Fruit fly (Drosophila melanogaster) whole organism, pupa: ENCODE data around the gene CG18764.

Source experiments
- CG10348 ChIP-seq: fragments of 200-800 bp; sonication (Bioruptor generic); IDR thresholded peaks from 2 replicates; pipeline ENCODE4 v1.3.6; 2022; ENCODE audit warnings: missing biosample characterization, missing genetic modification characterization
- CG12605 ChIP-seq: fragments of 200-800 bp; sonication (Bioruptor generic); IDR thresholded peaks from 2 replicates; pipeline ENCODE4 v1.3.6; 2022; ENCODE audit warnings: missing biosample characterization, missing genetic modification characterization
- CG13204 ChIP-seq: fragments of 200-800 bp; sonication (Bioruptor generic); optimal IDR thresholded peaks from 2 replicates; lab custom pipeline; 2018; ENCODE audit warnings: missing biosample characterization, mild to moderate bottlenecking, missing genetic modification characterization, moderate library complexity
- CG14655 ChIP-seq: fragments of 200-800 bp; sonication (Bioruptor generic); optimal IDR thresholded peaks from 3 replicates; lab custom pipeline; 2017; ENCODE audit warnings: mild to moderate bottlenecking, missing biosample characterization, missing genetic modification reagents, missing genetic modification characterization
- CG15710 ChIP-seq: fragments of 200-800 bp; sonication (Bioruptor generic); optimal IDR thresholded peaks from 2 replicates; lab custom pipeline; 2018; ENCODE audit warnings: missing biosample characterization, mild to moderate bottlenecking, missing genetic modification characterization, moderate library complexity
- CG17806 ChIP-seq: fragments of 200-800 bp; sonication (Bioruptor generic); optimal IDR thresholded peaks from 2 replicates; lab custom pipeline; 2018; ENCODE audit warnings: missing biosample characterization, mild to moderate bottlenecking, missing genetic modification characterization, moderate library complexity
- CG32121 ChIP-seq: fragments of 200-800 bp; sonication (Bioruptor generic); IDR thresholded peaks from 2 replicates; pipeline ENCODE4 v1.3.6; 2022; ENCODE audit warnings: missing biosample characterization, missing genetic modification characterization
- CG34367 ChIP-seq: fragments of 200-800 bp; sonication (Bioruptor generic); optimal IDR thresholded peaks from 2 replicates; lab custom pipeline; 2018; ENCODE audit warnings: missing biosample characterization, mild to moderate bottlenecking, missing genetic modification characterization
- CG4496 ChIP-seq: fragments of 200-800 bp; sonication (Bioruptor generic); IDR thresholded peaks from 3 replicates; pipeline ENCODE4 v1.3.6; 2022; ENCODE audit warnings: missing biosample characterization, missing genetic modification characterization
- CG8159 ChIP-seq: fragments of 200-800 bp; sonication (Bioruptor generic); optimal IDR thresholded peaks from 3 replicates; lab custom pipeline; 2018; ENCODE audit warnings: missing biosample characterization, mild to moderate bottlenecking, missing genetic modification characterization, moderate library complexity
- CG8301 ChIP-seq: fragments of 200-800 bp; sonication (Bioruptor generic); optimal IDR thresholded peaks from 2 replicates; lab custom pipeline; 2018; ENCODE audit warnings: missing biosample characterization, mild to moderate bottlenecking, missing genetic modification characterization
- CG9948 ChIP-seq: fragments of 200-800 bp; sonication (Bioruptor generic); optimal IDR thresholded peaks from 2 replicates; lab custom pipeline; 2018; ENCODE audit warnings: missing biosample characterization, mild to moderate bottlenecking, missing genetic modification characterization, moderate library complexity
- D1 ChIP-seq: fragments of 200-800 bp; sonication (Bioruptor generic); optimal IDR thresholded peaks from 2 replicates; lab custom pipeline; 2018; ENCODE audit warnings: missing biosample characterization, mild to moderate bottlenecking, missing genetic modification characterization, moderate library complexity
- EcR ChIP-seq: fragments of 200-800 bp; sonication (Bioruptor generic); optimal IDR thresholded peaks from 3 replicates; lab custom pipeline; 2019; ENCODE audit warnings: missing biosample characterization, missing genetic modification characterization, mild to moderate bottlenecking, moderate library complexity, missing genetic modification reagents
- Ets98B ChIP-seq: fragments of 200-800 bp; sonication (Bioruptor generic); IDR thresholded peaks from 2 replicates; pipeline ENCODE4 v1.3.6; 2022; ENCODE audit warnings: missing biosample characterization, missing genetic modification characterization
- Pif1A ChIP-seq: fragments of 200-800 bp; sonication (Bioruptor generic); optimal IDR thresholded peaks from 3 replicates; lab custom pipeline; 2016; ENCODE audit warnings: missing biosample characterization, missing genetic modification characterization
- Pif1B ChIP-seq: fragments of 200-800 bp; sonication (Bioruptor generic); optimal IDR thresholded peaks from 3 replicates; lab custom pipeline; 2016; ENCODE audit warnings: missing biosample characterization, missing genetic modification characterization
- Snoo ChIP-seq: fragments of 200-800 bp; sonication (Bioruptor generic); optimal IDR thresholded peaks from 3 replicates; lab custom pipeline; 2017; ENCODE audit warnings: missing biosample characterization, mild to moderate bottlenecking, missing genetic modification characterization, inconsistent platforms
- fd96Ca ChIP-seq: fragments of 200-800 bp; sonication (Bioruptor generic); IDR thresholded peaks from 3 replicates; pipeline ENCODE4 v1.3.6; 2022; ENCODE audit warnings: missing biosample characterization, missing genetic modification characterization
- gl ChIP-seq: fragments of 200-800 bp; sonication (Bioruptor generic); optimal IDR thresholded peaks from 2 replicates; lab custom pipeline; 2018; ENCODE audit warnings: missing biosample characterization, mild to moderate bottlenecking, missing genetic modification characterization
- rn ChIP-seq: fragments of 200-800 bp; sonication (Bioruptor generic); IDR thresholded peaks from 2 replicates; pipeline ENCODE4 v1.3.6; 2022; ENCODE audit warnings: missing biosample characterization, missing genetic modification characterization

The CG18764 gene

dm6 chr3R:11595523-11595922 is 31.2 kb upstream of the CG18764 start:
- TF ChIP-seq D1 (tag; lab: Kevin White, UChicago): no peak
- peak; percentile 75 for TF ChIP-seq Ets98B
- no peak for TF ChIP-seq Pif1B (GFP tag; lab: Kevin White, UChicago)
- no peak for TF ChIP-seq CG14655 (GFP tag; lab: Kevin White, UChicago)
- TF ChIP-seq rn (GFP tag; lab: Robert Waterston, UW): 0 out of 2 replicates have a peak, but pooled peaks have one; percentile 20
- peak; percentile 49 for TF ChIP-seq CG8301 (tag; lab: Kevin White, UChicago)
- TF ChIP-seq CG12605 (GFP tag; lab: Robert Waterston, UW): peak; percentile 58
- no peak for TF ChIP-seq CG13204 (GFP tag; lab: Kevin White, UChicago)
- peak; percentile 20 for TF ChIP-seq CG15710 (tag; lab: Kevin White, UChicago)
- peak; percentile 52; the same call in 2 of the 3 replicates for TF ChIP-seq fd96Ca
- TF ChIP-seq CG34367 (tag; lab: Kevin White, UChicago): no peak
- peak; percentile 82 for TF ChIP-seq CG4496 (GFP tag; lab: Robert Waterston, UW)
- TF ChIP-seq CG17806 (tag; lab: Kevin White, UChicago): peak; percentile 15
- peak; percentile 62 for TF ChIP-seq CG32121 (GFP tag; lab: Robert Waterston, UW)
- no peak for TF ChIP-seq CG10348 (GFP tag; lab: Robert Waterston, UW)
- TF ChIP-seq CG9948 (tag; lab: Kevin White, UChicago): no peak

dm6 chr3R:11603136-11603535 is 23.6 kb upstream of the CG18764 start:
- TF ChIP-seq CG4496 (GFP tag; lab: Robert Waterston, UW) (no peak), EcR (peak; percentile 70)

- TF ChIP-seq rn (GFP tag; lab: Robert Waterston, UW) (no peak), CG8301 (tag; lab: Kevin White, UChicago) (peak; percentile 26), CG17806 (tag; lab: Kevin White, UChicago) (peak; percentile 8), CG14655 (GFP tag; lab: Kevin White, UChicago) (peak; percentile 46), D1 (tag; lab: Kevin White, UChicago) (no peak), CG13204 (GFP tag; lab: Kevin White, UChicago) (peak; percentile 64), Pif1A (GFP tag; lab: Kevin White, UChicago) (peak; percentile 45), CG10348 (GFP tag; lab: Robert Waterston, UW) (no peak), CG12605 (GFP tag; lab: Robert Waterston, UW) (peak; percentile 90), CG15710 (tag; lab: Kevin White, UChicago) (peak; percentile 6), CG32121 (GFP tag; lab: Robert Waterston, UW) (peak; percentile 48; the same call in 1 of the 2 replicates), CG34367 (tag; lab: Kevin White, UChicago) (peak; percentile 0), fd96Ca (peak; percentile 73; the same call in 2 of the 3 replicates), CG9948 (tag; lab: Kevin White, UChicago) (no peak), Pif1B (GFP tag; lab: Kevin White, UChicago) (peak; percentile 65), Ets98B (peak; percentile 72; the same call in 1 of the 2 replicates), EcR (peak; percentile 50), gl (tag; lab: Kevin White, UChicago) (peak; percentile 51), CG4496 (GFP tag; lab: Robert Waterston, UW) (peak; percentile 64), CG8159 (tag; lab: Kevin White, UChicago) (peak; percentile 26), Snoo (tag; lab: Kevin White, UChicago) (peak; percentile 32)
- TF ChIP-seq, all 21 proteins: peak for 17
These were observed 21.8 kb upstream of the CG18764 start for dm6 chr3R:11604654-11605436.

- no peak for TF ChIP-seq gl (tag; lab: Kevin White, UChicago)
- TF ChIP-seq CG14655 (GFP tag; lab: Kevin White, UChicago): peak; percentile 68
- TF ChIP-seq CG32121 (GFP tag; lab: Robert Waterston, UW): peak; percentile 40; the same call in 1 of the 2 replicates
- no peak for TF ChIP-seq Pif1A (GFP tag; lab: Kevin White, UChicago)
- TF ChIP-seq fd96Ca: peak; percentile 76
- TF ChIP-seq CG12605 (GFP tag; lab: Robert Waterston, UW): no peak
- no peak for TF ChIP-seq CG17806 (tag; lab: Kevin White, UChicago)
- no peak for TF ChIP-seq Ets98B
- TF ChIP-seq CG4496 (GFP tag; lab: Robert Waterston, UW): peak; percentile 48; the same call in 1 of the 3 replicates
- no peak for TF ChIP-seq CG13204 (GFP tag; lab: Kevin White, UChicago)
- peak; percentile 10 for TF ChIP-seq CG9948 (tag; lab: Kevin White, UChicago)
- peak; percentile 38 for TF ChIP-seq CG8301 (tag; lab: Kevin White, UChicago)
- TF ChIP-seq Pif1B (GFP tag; lab: Kevin White, UChicago): no peak
These were observed 20.0 kb upstream of the CG18764 start for dm6 chr3R:11606679-11607078.

dm6 chr3R:11612467-11612866 is 14.2 kb upstream of the CG18764 start:
- TF ChIP-seq CG8159 (tag; lab: Kevin White, UChicago) (no peak), CG17806 (tag; lab: Kevin White, UChicago) (no peak), CG4496 (GFP tag; lab: Robert Waterston, UW) (no peak), gl (tag; lab: Kevin White, UChicago) (no peak), Ets98B (no peak), CG32121 (GFP tag; lab: Robert Waterston, UW) (no peak), CG14655 (GFP tag; lab: Kevin White, UChicago) (peak; percentile 5), rn (GFP tag; lab: Robert Waterston, UW) (no peak), CG8301 (tag; lab: Kevin White, UChicago) (peak; percentile 14)
- TF ChIP-seq, all 21 proteins: peak for 2
